Fruit fly (Drosophila melanogaster) whole organism, larva: ENCODE data around the gene CG8924.

Experiments used
- noc ChIP-seq: fragments of 200-800 bp; sonication (Bioruptor generic); optimal IDR thresholded peaks from 3 replicates; lab custom pipeline; 2019; ENCODE audit warnings: missing biosample characterization, mild to moderate bottlenecking, missing genetic modification characterization, moderate library complexity

The CG8924 gene

dm6 chrX:15940956-15941246, at the start of gene CG8924:
Gene CG8924 (plus strand): TSS chrX:15941077.
- TF ChIP-seq noc (tag; lab: Kevin White, UChicago) = no peak

- TF ChIP-seq noc (tag; lab: Kevin White, UChicago) = no peak
These were observed 49.1 kb upstream of the CG8924 start, which contains the start of gene shi for dm6 chrX:15891606-15892345. Gene shi (plus strand): TSS chrX:15892116.

- TF ChIP-seq noc (tag; lab: Kevin White, UChicago) = no peak
These were observed 47.1 kb upstream of the CG8924 start for dm6 chrX:15893732-15894264.

- no peak for TF ChIP-seq noc (tag; lab: Kevin White, UChicago)
These were observed 31.2 kb upstream of the CG8924 start, which contains the start of gene CycD for dm6 chrX:15909564-15910284. Gene CycD (minus strand): TSS chrX:15909676.

dm6 chrX:15910570-15910969, 30.3 kb upstream of the CG8924 start, which contains the start of gene Lrp4:
Gene Lrp4 (plus strand): TSS chrX:15910870.
- no peak for TF ChIP-seq noc (tag; lab: Kevin White, UChicago)

dm6 chrX:15921655-15922054, 19.2 kb upstream of the CG8924 start, which contains the start of gene CG8916:
Gene CG8916 (plus strand): TSS chrX:15921955.
- no peak for TF ChIP-seq noc (tag; lab: Kevin White, UChicago)

- TF ChIP-seq noc (tag; lab: Kevin White, UChicago) = no peak
These were observed 16.1 kb upstream of the CG8924 start, which contains the start of gene Lcch3 for dm6 chrX:15924805-15925204. Gene Lcch3 (plus strand): TSS chrX:15925105.

dm6 chrX:15933504-15934225, 7.2 kb upstream of the CG8924 start, which contains the start of gene Ranbp16:
Gene Ranbp16 (minus strand): TSS chrX:15933867.
- no peak for TF ChIP-seq noc (tag; lab: Kevin White, UChicago)

- no peak for TF ChIP-seq noc (tag; lab: Kevin White, UChicago)
These were observed 6.7 kb upstream of the CG8924 start for dm6 chrX:15934226-15934547.

dm6 chrX:15940105-15940955, 547 bp upstream of the CG8924 start, which contains the start of gene Stim:
Gene Stim (minus strand): TSS chrX:15940451.
- TF ChIP-seq noc (tag; lab: Kevin White, UChicago) = no peak

- no peak for TF ChIP-seq noc (tag; lab: Kevin White, UChicago)
These were observed 650 bp downstream of the CG8924 start for dm6 chrX:15941527-15941926.

- TF ChIP-seq noc (tag; lab: Kevin White, UChicago) = no peak
These were observed 4.0 kb downstream of the CG8924 start, which contains the start of gene Rrp47 for dm6 chrX:15944735-15945323. Gene Rrp47 (plus strand): TSS chrX:15944897.

dm6 chrX:15950056-15950455, 9.2 kb downstream of the CG8924 start:
- no peak for TF ChIP-seq noc (tag; lab: Kevin White, UChicago)

- no peak for TF ChIP-seq noc (tag; lab: Kevin White, UChicago)
These were observed 28.7 kb downstream of the CG8924 start for dm6 chrX:15969577-15969976.
